Fruit fly (Drosophila melanogaster): ENCODE data around the gene CG43439.
A peak's percentile ranks its signal among the peaks of the same experiment; 100 is the strongest.

The CG43439 gene

DNA sequence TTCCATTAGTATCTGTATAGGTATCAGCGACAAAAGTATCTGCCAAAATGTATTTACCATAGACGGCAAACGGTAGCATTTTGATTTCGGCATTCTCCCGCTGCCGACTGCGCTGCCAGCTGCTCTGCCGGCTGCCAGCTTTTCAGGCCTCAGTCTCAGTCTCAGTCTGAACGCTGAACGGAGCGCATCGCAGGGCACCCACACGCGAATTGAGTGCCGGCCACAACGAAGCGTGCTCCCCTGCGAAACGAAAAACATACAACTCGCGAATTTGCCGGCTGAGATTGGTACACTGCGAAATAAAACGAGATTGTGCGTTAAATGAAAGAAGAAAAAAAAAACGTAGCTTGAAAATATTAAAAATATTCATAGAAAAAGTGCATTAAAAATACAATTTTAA is 14.3 kb upstream of the CG43439 start, which contains the start of gene Mp (continued):
- TF ChIP-seq dac (GFP tag; optimal IDR thresholded peaks at IDR 0.05) (no peak), CG32006 (GFP tag; optimal IDR thresholded peaks at IDR 0.05) (peak; percentile 22), Sox102F (GFP tag; optimal IDR thresholded peaks at IDR 0.05) (no peak), Lpt (GFP tag; optimal IDR thresholded peaks at IDR 0.05) (no peak), CG7368 (GFP tag; optimal IDR thresholded peaks at IDR 0.05) (no peak), salr (GFP tag; optimal IDR thresholded peaks at IDR 0.05) (no peak), CG6854 (GFP tag; optimal IDR thresholded peaks at IDR 0.05) (no peak), lz (GFP tag; optimal IDR thresholded peaks at IDR 0.05) (no peak), CG8119 (GFP tag; IDR thresholded peaks at IDR 0.05) (no peak), fkh (GFP tag; optimal IDR thresholded peaks at IDR 0.05) (no peak), Hr4 (GFP tag; optimal IDR thresholded peaks at IDR 0.05) (no peak)

DNA sequence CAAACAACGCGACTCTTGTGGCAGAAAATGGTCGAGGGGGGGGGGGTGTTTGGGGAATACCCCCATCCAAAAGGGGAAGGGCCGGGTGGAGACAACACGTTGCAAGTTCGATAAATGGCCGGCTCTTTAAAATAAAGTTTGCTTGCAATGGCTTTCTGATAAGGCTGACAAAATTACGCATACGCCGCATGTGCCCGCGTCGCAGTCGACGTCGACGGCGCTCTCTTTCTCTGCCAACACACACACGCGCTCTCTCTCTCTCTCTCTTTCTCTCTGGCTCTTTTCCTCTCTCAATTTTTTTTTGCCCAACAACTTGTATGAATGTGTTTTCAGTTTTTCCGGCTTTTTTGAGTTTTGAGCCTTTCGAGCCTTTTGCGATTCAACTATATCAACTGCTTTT is 13.0 kb upstream of the CG43439 start:
- TF ChIP-seq CG6276 (GFP tag; optimal IDR thresholded peaks at IDR 0.05) (no peak), CG6808 (GFP tag; optimal IDR thresholded peaks at IDR 0.05) (no peak), CG10631 (GFP tag; optimal IDR thresholded peaks at IDR 0.05) (no peak), lz (GFP tag; optimal IDR thresholded peaks at IDR 0.05) (no peak), cyc (GFP tag; optimal IDR thresholded peaks at IDR 0.05) (no peak), CG31627 (GFP tag; optimal IDR thresholded peaks at IDR 0.05) (no peak), CG7368 (GFP tag; optimal IDR thresholded peaks at IDR 0.05) (no peak), CG6163 (GFP tag; IDR thresholded peaks at IDR 0.05) (no peak), net (GFP tag; optimal IDR thresholded peaks at IDR 0.05) (no peak), Sox14 (GFP tag; optimal IDR thresholded peaks at IDR 0.05) (no peak), esn (GFP tag; optimal IDR thresholded peaks at IDR 0.05) (no peak), CG15336 (GFP tag; IDR thresholded peaks at IDR 0.05) (no peak), Ets21C (GFP tag; optimal IDR thresholded peaks at IDR 0.05) (no peak), CG3919 (GFP tag; optimal IDR thresholded peaks at IDR 0.05) (no peak), OdsH (GFP tag; optimal IDR thresholded peaks at IDR 0.05) (no peak), pdm3 (GFP tag; optimal IDR thresholded peaks at IDR 0.05) (no peak), Met (GFP tag; optimal IDR thresholded peaks at IDR 0.05) (no peak), CG4318 (GFP tag; optimal IDR thresholded peaks at IDR 0.05) (no peak), ss (GFP tag; optimal IDR thresholded peaks at IDR 0.05) (no peak), Blimp-1 (GFP tag; optimal IDR thresholded peaks at IDR 0.05) (no peak)

DNA sequence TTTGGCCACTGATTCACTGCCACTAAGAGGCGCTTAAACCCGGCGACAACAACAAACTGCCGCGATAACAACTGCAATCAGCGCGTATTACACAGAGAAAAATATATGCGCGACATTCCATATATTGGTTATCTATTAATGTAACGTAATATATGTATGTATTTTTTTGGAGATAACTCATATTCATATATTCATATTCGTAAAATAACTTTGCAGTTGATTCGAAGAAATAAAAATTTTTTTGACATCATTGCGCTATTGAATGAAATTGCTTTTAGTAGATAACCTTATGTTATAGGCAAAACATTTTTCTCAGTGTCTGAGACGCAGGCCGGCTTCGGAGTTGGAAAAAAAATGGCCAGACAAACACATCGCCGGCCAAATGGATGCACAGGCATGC is 12.5 kb upstream of the CG43439 start:
- TF ChIP-seq CG6792 (GFP tag; optimal IDR thresholded peaks at IDR 0.05): peak; percentile 12
- peak; percentile 54 for TF ChIP-seq OdsH (GFP tag; optimal IDR thresholded peaks at IDR 0.05)
- peak; percentile 57 for TF ChIP-seq net (GFP tag; optimal IDR thresholded peaks at IDR 0.05)
- TF ChIP-seq acj6 (GFP tag; optimal IDR thresholded peaks at IDR 0.05): peak; percentile 45
- peak; percentile 79 for TF ChIP-seq eg (GFP tag; IDR thresholded peaks at IDR 0.05)
- no peak for TF ChIP-seq CG11902 (GFP tag; optimal IDR thresholded peaks at IDR 0.05)
- TF ChIP-seq topi (GFP tag; optimal IDR thresholded peaks at IDR 0.05): peak; percentile 31
- peak; percentile 64 for TF ChIP-seq pdm3 (GFP tag; optimal IDR thresholded peaks at IDR 0.05)
- peak in 1 of 2 experiments; percentile 34 for TF ChIP-seq salr (GFP tag; optimal IDR thresholded peaks at IDR 0.05)
- TF ChIP-seq fd85E (GFP tag; optimal IDR thresholded peaks at IDR 0.05): no peak
- TF ChIP-seq Sox15 (GFP tag; optimal IDR thresholded peaks at IDR 0.05): peak; percentile 19
- peak; percentile 16 for TF ChIP-seq Sox102F (GFP tag; optimal IDR thresholded peaks at IDR 0.05)
- TF ChIP-seq Met (GFP tag; optimal IDR thresholded peaks at IDR 0.05): peak; percentile 51
- no peak for TF ChIP-seq CG9139 (GFP tag; optimal IDR thresholded peaks at IDR 0.05)
- TF ChIP-seq fkh (GFP tag; optimal IDR thresholded peaks at IDR 0.05): no peak
- TF ChIP-seq Hr4 (GFP tag; optimal IDR thresholded peaks at IDR 0.05): peak; percentile 84
- TF ChIP-seq Lpt (GFP tag; optimal IDR thresholded peaks at IDR 0.05): peak; percentile 23
- TF ChIP-seq CG34406 (GFP tag; optimal IDR thresholded peaks at IDR 0.05): peak; percentile 39
- peak; percentile 80 for TF ChIP-seq CG32006 (GFP tag; optimal IDR thresholded peaks at IDR 0.05)
- TF ChIP-seq ss (GFP tag; optimal IDR thresholded peaks at IDR 0.05): peak in 1 of 2 experiments; percentile 8
- TF ChIP-seq Ets96B (tag; optimal IDR thresholded peaks at IDR 0.05): peak; percentile 35
- peak; percentile 51 for TF ChIP-seq achi (GFP tag; optimal IDR thresholded peaks at IDR 0.05)
- peak; percentile 47 for TF ChIP-seq esn (GFP tag; optimal IDR thresholded peaks at IDR 0.05)
- TF ChIP-seq Gug (GFP tag; IDR thresholded peaks at IDR 0.05): peak; percentile 21; the same call in 1 of the 2 replicates
- TF ChIP-seq CG10669 (GFP tag; optimal IDR thresholded peaks at IDR 0.05): peak; percentile 13
- TF ChIP-seq Hr39 (GFP tag; optimal IDR thresholded peaks at IDR 0.05): peak; percentile 47
- peak; percentile 11 for TF ChIP-seq CG8632 (GFP tag; optimal IDR thresholded peaks at IDR 0.05)
- TF ChIP-seq Ets21C (GFP tag; optimal IDR thresholded peaks at IDR 0.05): no peak
- TF ChIP-seq CG3032 (tag; optimal IDR thresholded peaks at IDR 0.05): peak; percentile 31
- TF ChIP-seq CG6163 (GFP tag; IDR thresholded peaks at IDR 0.05): peak; percentile 55; the same call in 2 of the 3 replicates
- TF ChIP-seq CG8119 (GFP tag; IDR thresholded peaks at IDR 0.05): peak; percentile 76
- TF ChIP-seq Smox (GFP tag; optimal IDR thresholded peaks at IDR 0.05): peak; percentile 48
- TF ChIP-seq Sox14 (GFP tag; optimal IDR thresholded peaks at IDR 0.05): peak; percentile 28
- TF ChIP-seq Eip93F (GFP tag; optimal IDR thresholded peaks at IDR 0.05): no peak
